Worm (Caenorhabditis elegans) whole organism, early embryonic: Measurements from ENCODE around the gene tpan-1.

Experiments
- B0310.2 ChIP-seq: sonication (generic microtip); optimal IDR thresholded peaks from 2 replicates; lab custom pipeline; 2016; ENCODE audit warnings: mild to moderate bottlenecking, missing genetic modification characterization, missing compliant biosample characterization
- F13C5.2 ChIP-seq: sonication (generic microtip); optimal IDR thresholded peaks from 2 replicates; lab custom pipeline; 2017; ENCODE audit warnings: mild to moderate bottlenecking, missing genetic modification characterization, inconsistent platforms, missing compliant biosample characterization
- aly-1 ChIP-seq: sonication (generic microtip); optimal IDR thresholded peaks from 2 replicates; lab custom pipeline; 2016; ENCODE audit warnings: missing genetic modification characterization, missing compliant biosample characterization
- ama-1 ChIP-seq: fragments of 150-350 bp; optimal IDR thresholded peaks from 2 replicates; lab custom pipeline; 2014
- ceh-13 ChIP-seq: fragments of 200-800 bp; sonication (Bioruptor generic); optimal IDR thresholded peaks from 2 replicates; lab custom pipeline; 2018; ENCODE audit warnings: mild to moderate bottlenecking, missing genetic modification characterization, missing compliant biosample characterization
- ceh-36 ChIP-seq: sonication (generic microtip); optimal IDR thresholded peaks from 2 replicates; lab custom pipeline; 2016; ENCODE audit warnings: missing genetic modification characterization, inconsistent platforms, missing compliant biosample characterization
- ets-7 ChIP-seq: sonication (generic microtip); optimal IDR thresholded peaks from 2 replicates; lab custom pipeline; 2016; ENCODE audit warnings: missing genotype, missing genetic modification characterization, missing compliant biosample characterization
- flt-1 ChIP-seq: fragments of 200-800 bp; sonication (Bioruptor generic); IDR thresholded peaks from 2 replicates; pipeline ENCODE4 v1.3.6; 2022; ENCODE audit warnings: missing genetic modification characterization, missing compliant biosample characterization
- hmbx-1 ChIP-seq: sonication (generic microtip); optimal IDR thresholded peaks from 2 replicates; lab custom pipeline; 2016; ENCODE audit warnings: mild to moderate bottlenecking, missing genetic modification characterization, missing compliant biosample characterization
- hmg-4 ChIP-seq: fragments of 200-800 bp; sonication (Bioruptor generic); optimal IDR thresholded peaks from 2 replicates; lab custom pipeline; 2018; ENCODE audit warnings: mild to moderate bottlenecking, missing genetic modification characterization, missing compliant biosample characterization
- hnd-1 ChIP-seq: sonication (generic microtip); optimal IDR thresholded peaks from 2 replicates; lab custom pipeline; 2016; ENCODE audit warnings: missing genetic modification characterization, missing compliant biosample characterization
- pes-1 ChIP-seq: fragments of 200-800 bp; sonication (Bioruptor generic); IDR thresholded peaks from 2 replicates; pipeline ENCODE4 v1.3.6; 2022; ENCODE audit warnings: missing genetic modification reagents, missing genetic modification characterization, missing compliant biosample characterization
- scrt-1 ChIP-seq: fragments of 200-800 bp; sonication (Bioruptor generic); IDR thresholded peaks from 2 replicates; pipeline ENCODE4 v1.3.6; 2022; ENCODE audit warnings: missing genetic modification characterization, missing compliant biosample characterization
- sea-1 ChIP-seq: fragments of 200-800 bp; sonication (Bioruptor generic); conservative IDR thresholded peaks from 2 replicates; pipeline ENCODE4 v1.3.6; 2022; ENCODE audit warnings: missing genetic modification characterization, missing compliant biosample characterization
- tbx-11 ChIP-seq: fragments of 200-800 bp; sonication (Bioruptor generic); IDR thresholded peaks from 2 replicates; pipeline ENCODE4 v1.3.6; 2022; ENCODE audit warnings: missing genetic modification characterization, missing compliant biosample characterization
- tbx-37 ChIP-seq: fragments of 200-800 bp; sonication (Bioruptor generic); conservative IDR thresholded peaks from 2 replicates; pipeline ENCODE4 v1.3.6; 2022; ENCODE audit warnings: missing genetic modification reagents, missing genetic modification characterization, missing compliant biosample characterization
- tra-4 ChIP-seq: sonication (generic microtip); optimal IDR thresholded peaks from 2 replicates; lab custom pipeline; 2017; ENCODE audit warnings: missing genetic modification characterization, missing compliant biosample characterization

tpan-1 gene

ce11 chrV:20770846-20771245 lies 18.5 kb upstream of the tpan-1 start:
- TF ChIP-seq pes-1 (GFP tag; lab: Robert Waterston, UW) (no peak), ceh-13 (GFP tag; lab: Kevin White, UChicago) (no peak), ets-7 (no peak), scrt-1 (GFP tag; lab: Robert Waterston, UW) (no peak), tra-4 (tag; lab: Kevin White, UChicago) (no peak), tbx-37 (no peak), ceh-36 (no peak), flt-1 (no peak), hmbx-1 (tag; lab: Kevin White, UChicago) (no peak)

ce11 chrV:20771702-20772101 lies 17.6 kb upstream of the tpan-1 start:
- TF ChIP-seq scrt-1 (GFP tag; lab: Robert Waterston, UW) (no peak), pes-1 (GFP tag; lab: Robert Waterston, UW) (no peak), ets-7 (no peak), tbx-37 (no peak), ceh-13 (GFP tag; lab: Kevin White, UChicago) (no peak), ama-1 (lab: Kevin White, UChicago) (no peak), B0310.2 (tag; lab: Kevin White, UChicago) (no peak)

ce11 chrV:20773647-20774046 lies 15.7 kb upstream of the tpan-1 start, which contains the start of gene F38A6.5:
TSS of gene F38A6.5 (minus strand) at chrV:20773747.
- no peak for TF ChIP-seq flt-1
- no peak for TF ChIP-seq ets-7
- no peak for TF ChIP-seq scrt-1 (GFP tag; lab: Robert Waterston, UW)
- TF ChIP-seq B0310.2 (tag; lab: Kevin White, UChicago), result no peak
- no peak for TF ChIP-seq aly-1
- no peak for TF ChIP-seq hmbx-1 (tag; lab: Kevin White, UChicago)
- no peak for TF ChIP-seq tra-4 (tag; lab: Kevin White, UChicago)
- TF ChIP-seq pes-1 (GFP tag; lab: Robert Waterston, UW), result no peak
- TF ChIP-seq ama-1 (lab: Kevin White, UChicago), result no peak
- TF ChIP-seq F13C5.2 (tag; lab: Kevin White, UChicago), result no peak
- TF ChIP-seq tbx-11, result no peak
- no peak for TF ChIP-seq hnd-1 (tag; lab: Kevin White, UChicago)
- no peak for TF ChIP-seq ceh-13 (GFP tag; lab: Kevin White, UChicago)
- no peak for TF ChIP-seq tbx-37
- no peak for TF ChIP-seq sea-1 (GFP tag; lab: Robert Waterston, UW)
- no peak for TF ChIP-seq hmg-4 (GFP tag; lab: Kevin White, UChicago)
- TF ChIP-seq ceh-36, result no peak

- no peak for TF ChIP-seq ets-7
- TF ChIP-seq ceh-36, result no peak
- TF ChIP-seq hnd-1 (tag; lab: Kevin White, UChicago), result no peak
- no peak for TF ChIP-seq hmg-4 (GFP tag; lab: Kevin White, UChicago)
- no peak for TF ChIP-seq tbx-37
- no peak for TF ChIP-seq B0310.2 (tag; lab: Kevin White, UChicago)
- TF ChIP-seq scrt-1 (GFP tag; lab: Robert Waterston, UW), result no peak
- no peak for TF ChIP-seq sea-1 (GFP tag; lab: Robert Waterston, UW)
- TF ChIP-seq tra-4 (tag; lab: Kevin White, UChicago), result no peak
- TF ChIP-seq ceh-13 (GFP tag; lab: Kevin White, UChicago), result no peak
- no peak for TF ChIP-seq flt-1
- no peak for TF ChIP-seq ama-1 (lab: Kevin White, UChicago)
- TF ChIP-seq aly-1, result no peak
- no peak for TF ChIP-seq F13C5.2 (tag; lab: Kevin White, UChicago)
- no peak for TF ChIP-seq hmbx-1 (tag; lab: Kevin White, UChicago)
- no peak for TF ChIP-seq tbx-11
- no peak for TF ChIP-seq pes-1 (GFP tag; lab: Robert Waterston, UW)
Measured at ce11 chrV:20775269-20775668, 14.0 kb upstream of the tpan-1 start, which contains the start of gene F38A6.4. TSS of gene F38A6.4 (minus strand) at chrV:20775369.

- no peak for TF ChIP-seq F13C5.2 (tag; lab: Kevin White, UChicago)
- TF ChIP-seq flt-1, result no peak
- no peak for TF ChIP-seq hmbx-1 (tag; lab: Kevin White, UChicago)
- TF ChIP-seq aly-1, result no peak
- TF ChIP-seq pes-1 (GFP tag; lab: Robert Waterston, UW), result no peak
- TF ChIP-seq ama-1 (lab: Kevin White, UChicago), result no peak
- TF ChIP-seq B0310.2 (tag; lab: Kevin White, UChicago), result no peak
- TF ChIP-seq tbx-37, result no peak
- TF ChIP-seq tbx-11, result no peak
- no peak for TF ChIP-seq ets-7
Measured at ce11 chrV:20776761-20777160, 12.5 kb upstream of the tpan-1 start.

ce11 chrV:20778257-20778697 lies 11.0 kb upstream of the tpan-1 start:
- TF ChIP-seq hmg-4 (GFP tag; lab: Kevin White, UChicago) (peak; percentile 10), tbx-11 (no peak), F13C5.2 (tag; lab: Kevin White, UChicago) (peak; percentile 21)

- TF ChIP-seq flt-1 (no peak), sea-1 (GFP tag; lab: Robert Waterston, UW) (no peak), hnd-1 (tag; lab: Kevin White, UChicago) (no peak), ceh-36 (no peak), hmbx-1 (tag; lab: Kevin White, UChicago) (no peak), ets-7 (no peak), aly-1 (no peak), pes-1 (GFP tag; lab: Robert Waterston, UW) (no peak), B0310.2 (tag; lab: Kevin White, UChicago) (no peak), tra-4 (tag; lab: Kevin White, UChicago) (no peak), tbx-11 (no peak), ama-1 (lab: Kevin White, UChicago) (no peak), scrt-1 (GFP tag; lab: Robert Waterston, UW) (no peak), ceh-13 (GFP tag; lab: Kevin White, UChicago) (no peak), hmg-4 (GFP tag; lab: Kevin White, UChicago) (no peak), F13C5.2 (tag; lab: Kevin White, UChicago) (no peak), tbx-37 (no peak)
Measured at ce11 chrV:20778886-20779285, 10.4 kb upstream of the tpan-1 start.
